Fruit fly (Drosophila melanogaster) whole organism, pupa: ENCODE measurements around the gene CG14717.

Experiments
- CG17806 ChIP-seq: fragments of 200-800 bp; sonication (Bioruptor generic); optimal IDR thresholded peaks from 2 replicates; lab custom pipeline; 2018; ENCODE audit warnings: missing biosample characterization, mild to moderate bottlenecking, missing genetic modification characterization, moderate library complexity
- CG34367 ChIP-seq: fragments of 200-800 bp; sonication (Bioruptor generic); optimal IDR thresholded peaks from 2 replicates; lab custom pipeline; 2018; ENCODE audit warnings: missing biosample characterization, mild to moderate bottlenecking, missing genetic modification characterization
- CG4496 ChIP-seq: fragments of 200-800 bp; sonication (Bioruptor generic); IDR thresholded peaks from 3 replicates; pipeline ENCODE4 v1.3.6; 2022; ENCODE audit warnings: missing biosample characterization, missing genetic modification characterization
- Ets98B ChIP-seq: fragments of 200-800 bp; sonication (Bioruptor generic); IDR thresholded peaks from 2 replicates; pipeline ENCODE4 v1.3.6; 2022; ENCODE audit warnings: missing biosample characterization, missing genetic modification characterization

- TF ChIP-seq CG4496 (GFP tag; lab: Robert Waterston, UW) (peak; percentile 90), CG34367 (tag; lab: Kevin White, UChicago) (peak; percentile 81), Ets98B (peak; percentile 74), CG17806 (tag; lab: Kevin White, UChicago) (peak; percentile 87)
These were observed 38.5 kb upstream of the CG14717 start for dm6 chr3R:11657786-11658193.
